Worm (Caenorhabditis elegans) whole organism, early embryonic: ENCODE results near the gene dmd-10.

Source experiments
- B0310.2 ChIP-seq: sonication (generic microtip); optimal IDR thresholded peaks from 2 replicates; lab custom pipeline; 2016; ENCODE audit warnings: mild to moderate bottlenecking, missing genetic modification characterization, missing compliant biosample characterization
- F13C5.2 ChIP-seq: sonication (generic microtip); optimal IDR thresholded peaks from 2 replicates; lab custom pipeline; 2017; ENCODE audit warnings: mild to moderate bottlenecking, missing genetic modification characterization, inconsistent platforms, missing compliant biosample characterization
- aly-1 ChIP-seq: sonication (generic microtip); optimal IDR thresholded peaks from 2 replicates; lab custom pipeline; 2016; ENCODE audit warnings: missing genetic modification characterization, missing compliant biosample characterization
- ama-1 ChIP-seq: fragments of 150-350 bp; optimal IDR thresholded peaks from 2 replicates; lab custom pipeline; 2014
- ceh-13 ChIP-seq: fragments of 200-800 bp; sonication (Bioruptor generic); optimal IDR thresholded peaks from 2 replicates; lab custom pipeline; 2018; ENCODE audit warnings: mild to moderate bottlenecking, missing genetic modification characterization, missing compliant biosample characterization
- ceh-36 ChIP-seq: sonication (generic microtip); optimal IDR thresholded peaks from 2 replicates; lab custom pipeline; 2016; ENCODE audit warnings: missing genetic modification characterization, inconsistent platforms, missing compliant biosample characterization
- ets-7 ChIP-seq: sonication (generic microtip); optimal IDR thresholded peaks from 2 replicates; lab custom pipeline; 2016; ENCODE audit warnings: missing genotype, missing genetic modification characterization, missing compliant biosample characterization
- flt-1 ChIP-seq: fragments of 200-800 bp; sonication (Bioruptor generic); IDR thresholded peaks from 2 replicates; pipeline ENCODE4 v1.3.6; 2022; ENCODE audit warnings: missing genetic modification characterization, missing compliant biosample characterization
- hmbx-1 ChIP-seq: sonication (generic microtip); optimal IDR thresholded peaks from 2 replicates; lab custom pipeline; 2016; ENCODE audit warnings: mild to moderate bottlenecking, missing genetic modification characterization, missing compliant biosample characterization
- hmg-4 ChIP-seq: fragments of 200-800 bp; sonication (Bioruptor generic); optimal IDR thresholded peaks from 2 replicates; lab custom pipeline; 2018; ENCODE audit warnings: mild to moderate bottlenecking, missing genetic modification characterization, missing compliant biosample characterization
- hnd-1 ChIP-seq: sonication (generic microtip); optimal IDR thresholded peaks from 2 replicates; lab custom pipeline; 2016; ENCODE audit warnings: missing genetic modification characterization, missing compliant biosample characterization
- pes-1 ChIP-seq: fragments of 200-800 bp; sonication (Bioruptor generic); IDR thresholded peaks from 2 replicates; pipeline ENCODE4 v1.3.6; 2022; ENCODE audit warnings: missing genetic modification reagents, missing genetic modification characterization, missing compliant biosample characterization
- scrt-1 ChIP-seq: fragments of 200-800 bp; sonication (Bioruptor generic); IDR thresholded peaks from 2 replicates; pipeline ENCODE4 v1.3.6; 2022; ENCODE audit warnings: missing genetic modification characterization, missing compliant biosample characterization
- sea-1 ChIP-seq: fragments of 200-800 bp; sonication (Bioruptor generic); conservative IDR thresholded peaks from 2 replicates; pipeline ENCODE4 v1.3.6; 2022; ENCODE audit warnings: missing genetic modification characterization, missing compliant biosample characterization
- tbx-11 ChIP-seq: fragments of 200-800 bp; sonication (Bioruptor generic); IDR thresholded peaks from 2 replicates; pipeline ENCODE4 v1.3.6; 2022; ENCODE audit warnings: missing genetic modification characterization, missing compliant biosample characterization
- tbx-37 ChIP-seq: fragments of 200-800 bp; sonication (Bioruptor generic); conservative IDR thresholded peaks from 2 replicates; pipeline ENCODE4 v1.3.6; 2022; ENCODE audit warnings: missing genetic modification reagents, missing genetic modification characterization, missing compliant biosample characterization
- tra-4 ChIP-seq: sonication (generic microtip); optimal IDR thresholded peaks from 2 replicates; lab custom pipeline; 2017; ENCODE audit warnings: missing genetic modification characterization, missing compliant biosample characterization

dmd-10 gene

DNA sequence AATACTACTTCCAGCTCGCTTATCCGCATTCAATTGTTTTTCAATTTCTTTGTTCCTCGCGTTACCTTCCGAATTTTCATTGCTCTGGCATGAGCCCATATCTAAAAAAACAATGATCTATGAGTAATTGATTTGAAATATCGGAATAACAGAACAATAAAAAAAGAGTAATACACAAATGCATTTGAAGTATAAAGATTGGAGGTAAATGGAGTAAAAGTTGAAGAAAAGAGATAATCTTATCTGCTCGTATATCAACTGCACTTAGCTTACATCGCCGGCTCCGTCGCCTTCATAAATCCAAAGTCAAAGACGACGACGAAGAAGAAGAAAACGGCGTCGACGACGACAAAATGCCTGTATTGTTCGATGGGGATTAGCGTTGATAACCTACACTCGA lies 13.0 kb upstream of the dmd-10 start, which contains the start of gene odr-3:
odr-3 (minus strand) TSS at position 101 of the 400 bp plus-strand sequence.
- no peak for TF ChIP-seq B0310.2 (tag; lab: Kevin White, UChicago)
- TF ChIP-seq aly-1 (tag; lab: Kevin White, UChicago) = no peak

DNA sequence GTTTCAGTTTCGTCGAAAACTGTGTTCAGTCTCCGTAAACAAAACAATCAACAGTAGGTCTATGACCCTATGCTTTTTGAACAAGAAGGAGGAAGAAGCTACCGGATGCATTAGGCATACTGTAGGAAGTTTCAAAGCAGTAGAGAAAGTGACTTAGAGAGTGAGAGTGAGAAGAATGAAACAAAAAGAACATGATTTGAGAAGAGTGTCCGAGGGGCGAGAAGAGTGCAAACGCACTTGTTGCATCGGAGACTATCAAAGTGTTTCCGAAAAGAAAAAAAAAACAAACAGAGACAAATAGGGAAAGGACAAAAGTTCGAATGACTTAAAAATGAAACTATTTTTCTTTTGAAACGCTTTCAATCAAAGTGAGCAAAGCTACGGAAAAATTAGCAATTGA lies 6.8 kb upstream of the dmd-10 start:
- TF ChIP-seq sea-1 (no peak), hmbx-1 (tag; lab: Kevin White, UChicago) (no peak), tbx-37 (no peak), flt-1 (GFP tag; lab: Robert Waterston, UW) (no peak), aly-1 (tag; lab: Kevin White, UChicago) (no peak), tra-4 (no peak), tbx-11 (GFP tag; lab: Robert Waterston, UW) (no peak), hmg-4 (GFP tag; lab: Kevin White, UChicago) (no peak), ceh-36 (tag; lab: Kevin White, UChicago) (no peak), ama-1 (lab: Kevin White, UChicago) (no peak), pes-1 (GFP tag; lab: Robert Waterston, UW) (no peak), ceh-13 (GFP tag; lab: Kevin White, UChicago) (no peak), F13C5.2 (tag; lab: Kevin White, UChicago) (no peak), ets-7 (no peak), hnd-1 (tag; lab: Kevin White, UChicago) (no peak), scrt-1 (GFP tag; lab: Robert Waterston, UW) (no peak), B0310.2 (tag; lab: Kevin White, UChicago) (no peak)

DNA sequence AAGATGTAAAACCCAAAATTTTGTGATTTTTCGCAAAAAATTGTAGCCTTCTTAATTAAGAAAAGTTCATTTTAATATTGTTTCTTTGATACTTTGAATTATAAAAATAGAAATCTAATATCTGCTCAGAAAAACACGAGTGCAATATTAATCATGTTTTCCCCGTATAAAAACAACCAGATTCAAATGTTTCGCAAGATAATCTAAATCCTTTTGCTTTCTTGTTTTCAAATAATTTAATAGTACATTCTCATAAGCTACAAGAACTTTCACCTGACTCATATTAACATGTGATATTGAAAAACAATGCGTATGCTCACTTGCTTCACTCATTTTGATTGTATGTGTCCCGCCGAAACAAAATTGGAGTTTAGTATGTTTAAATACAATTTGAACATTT lies 1.1 kb downstream of the dmd-10 start:
- TF ChIP-seq B0310.2 (tag; lab: Kevin White, UChicago) (no peak), flt-1 (GFP tag; lab: Robert Waterston, UW) (no peak), ets-7 (no peak), hmg-4 (GFP tag; lab: Kevin White, UChicago) (no peak), ama-1 (lab: Kevin White, UChicago) (no peak), sea-1 (no peak), ceh-36 (tag; lab: Kevin White, UChicago) (no peak), ceh-13 (GFP tag; lab: Kevin White, UChicago) (no peak), tbx-11 (GFP tag; lab: Robert Waterston, UW) (no peak), scrt-1 (GFP tag; lab: Robert Waterston, UW) (no peak), pes-1 (GFP tag; lab: Robert Waterston, UW) (no peak), tbx-37 (no peak), tra-4 (no peak), F13C5.2 (tag; lab: Kevin White, UChicago) (no peak), aly-1 (tag; lab: Kevin White, UChicago) (no peak), hmbx-1 (tag; lab: Kevin White, UChicago) (no peak), hnd-1 (tag; lab: Kevin White, UChicago) (no peak)

DNA sequence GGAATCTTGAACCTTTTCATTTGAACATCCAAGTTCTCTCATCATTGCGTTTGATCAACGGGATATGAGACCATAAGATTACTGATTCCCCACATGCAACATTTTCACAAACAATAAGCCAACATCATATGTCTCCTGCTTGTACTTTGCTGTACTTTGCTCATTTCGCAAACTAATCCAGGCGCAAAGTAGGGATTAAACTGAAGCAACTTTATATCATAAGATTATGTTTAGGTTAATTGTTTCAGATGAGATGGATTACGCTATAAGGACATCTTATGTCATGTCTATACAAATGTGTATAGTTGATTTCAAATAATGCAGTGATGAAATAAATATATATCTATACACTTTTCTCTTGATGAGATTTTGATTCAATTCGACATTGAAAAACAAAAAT lies 6.9 kb downstream of the dmd-10 start:
- TF ChIP-seq ama-1 (lab: Kevin White, UChicago) = no peak
- TF ChIP-seq hnd-1 (tag; lab: Kevin White, UChicago) = no peak
- TF ChIP-seq sea-1 = no peak
- no peak for TF ChIP-seq scrt-1 (GFP tag; lab: Robert Waterston, UW)
- TF ChIP-seq hmg-4 (GFP tag; lab: Kevin White, UChicago) = no peak
- no peak for TF ChIP-seq ceh-36 (tag; lab: Kevin White, UChicago)
- no peak for TF ChIP-seq tbx-11 (GFP tag; lab: Robert Waterston, UW)
- no peak for TF ChIP-seq ceh-13 (GFP tag; lab: Kevin White, UChicago)
- TF ChIP-seq B0310.2 (tag; lab: Kevin White, UChicago) = no peak
- TF ChIP-seq aly-1 (tag; lab: Kevin White, UChicago) = no peak
- TF ChIP-seq ets-7 = no peak
- no peak for TF ChIP-seq flt-1 (GFP tag; lab: Robert Waterston, UW)
- TF ChIP-seq tra-4 = no peak
- no peak for TF ChIP-seq F13C5.2 (tag; lab: Kevin White, UChicago)

DNA sequence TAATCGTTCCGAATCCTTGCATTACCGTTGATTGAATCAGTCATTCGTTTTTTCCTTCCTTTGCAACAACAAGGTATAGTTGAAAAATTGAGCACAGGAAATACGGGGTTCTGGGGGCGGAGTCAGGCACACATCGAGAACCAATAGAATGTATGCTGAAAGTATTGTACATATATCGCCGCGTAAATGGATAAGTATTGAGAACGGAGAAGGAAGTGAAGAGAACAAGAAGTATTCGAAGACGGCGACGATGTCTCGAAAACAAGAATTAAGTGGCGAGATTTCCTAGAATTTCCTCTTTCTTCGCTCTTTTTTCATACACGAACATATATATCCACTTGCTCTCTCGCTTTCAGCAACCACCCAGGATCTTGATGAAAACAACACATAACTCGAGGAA lies 15.3 kb downstream of the dmd-10 start:
- no peak for TF ChIP-seq ceh-13 (GFP tag; lab: Kevin White, UChicago)
- no peak for TF ChIP-seq ceh-36 (tag; lab: Kevin White, UChicago)
- no peak for TF ChIP-seq hmbx-1 (tag; lab: Kevin White, UChicago)
- no peak for TF ChIP-seq tbx-11 (GFP tag; lab: Robert Waterston, UW)
- TF ChIP-seq ets-7 = no peak
- no peak for TF ChIP-seq hnd-1 (tag; lab: Kevin White, UChicago)
- TF ChIP-seq tbx-37 = no peak
- TF ChIP-seq B0310.2 (tag; lab: Kevin White, UChicago) = no peak
- TF ChIP-seq pes-1 (GFP tag; lab: Robert Waterston, UW) = no peak
- TF ChIP-seq hmg-4 (GFP tag; lab: Kevin White, UChicago) = no peak
- no peak for TF ChIP-seq tra-4
- no peak for TF ChIP-seq sea-1

DNA sequence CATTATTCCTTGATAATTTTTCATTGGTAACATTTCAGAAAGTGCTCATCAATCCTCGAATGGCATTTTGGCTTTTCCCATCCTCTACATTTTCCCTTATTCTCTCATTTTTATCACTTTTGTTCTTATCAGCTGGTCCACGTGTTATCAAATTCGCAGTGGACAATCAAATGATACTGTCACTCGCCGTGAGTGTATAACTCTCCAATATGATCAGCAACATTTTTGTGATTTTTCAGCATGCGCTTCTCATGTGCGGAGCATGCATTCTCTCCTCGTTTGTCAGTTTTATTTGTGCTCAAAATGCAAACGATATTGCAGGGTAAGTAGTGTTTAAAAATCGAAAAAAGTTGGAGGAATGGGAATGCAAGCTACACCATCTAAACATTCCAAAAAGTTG lies 23.8 kb downstream of the dmd-10 start:
- TF ChIP-seq hnd-1 (tag; lab: Kevin White, UChicago) (no peak), tbx-37 (no peak), ama-1 (lab: Kevin White, UChicago) (no peak), flt-1 (GFP tag; lab: Robert Waterston, UW) (no peak), scrt-1 (GFP tag; lab: Robert Waterston, UW) (no peak), hmbx-1 (tag; lab: Kevin White, UChicago) (no peak), tra-4 (no peak), sea-1 (no peak), hmg-4 (GFP tag; lab: Kevin White, UChicago) (no peak), B0310.2 (tag; lab: Kevin White, UChicago) (no peak), ceh-13 (GFP tag; lab: Kevin White, UChicago) (no peak), ets-7 (no peak), tbx-11 (GFP tag; lab: Robert Waterston, UW) (no peak), ceh-36 (tag; lab: Kevin White, UChicago) (no peak), aly-1 (tag; lab: Kevin White, UChicago) (no peak), F13C5.2 (tag; lab: Kevin White, UChicago) (no peak), pes-1 (GFP tag; lab: Robert Waterston, UW) (no peak)

DNA sequence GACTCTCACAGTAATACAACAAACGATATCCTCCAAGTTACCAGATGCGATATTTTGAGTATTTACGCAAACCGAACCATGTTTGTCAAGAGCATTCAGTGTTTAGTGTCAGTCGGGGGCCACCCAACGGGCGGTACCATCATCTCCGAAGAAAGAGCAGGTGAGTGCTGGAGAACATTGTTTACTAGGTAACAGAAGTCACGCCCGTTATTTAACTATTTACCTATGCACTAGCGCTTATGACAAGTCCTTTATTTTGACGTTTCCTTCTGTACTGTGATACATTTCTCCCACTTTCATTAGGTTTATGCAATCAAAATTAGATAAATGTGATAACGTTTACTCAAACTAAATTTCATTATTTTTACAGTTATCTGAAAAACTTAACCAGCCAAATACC lies 26.8 kb downstream of the dmd-10 start, which contains the start of gene F57B1.6:
F57B1.6 (plus strand) TSS at position 79 of the 400 bp plus-strand sequence.
- TF ChIP-seq B0310.2 (tag; lab: Kevin White, UChicago) (no peak), hnd-1 (tag; lab: Kevin White, UChicago) (no peak), tbx-11 (GFP tag; lab: Robert Waterston, UW) (no peak), F13C5.2 (tag; lab: Kevin White, UChicago) (no peak), scrt-1 (GFP tag; lab: Robert Waterston, UW) (no peak), hmg-4 (GFP tag; lab: Kevin White, UChicago) (no peak), pes-1 (GFP tag; lab: Robert Waterston, UW) (no peak), aly-1 (tag; lab: Kevin White, UChicago) (no peak), ceh-36 (tag; lab: Kevin White, UChicago) (no peak), hmbx-1 (tag; lab: Kevin White, UChicago) (no peak), ama-1 (lab: Kevin White, UChicago) (no peak), ets-7 (no peak), flt-1 (GFP tag; lab: Robert Waterston, UW) (no peak)
